Worm (Caenorhabditis elegans): ENCODE measurements around the gene flh-1.

DNA sequence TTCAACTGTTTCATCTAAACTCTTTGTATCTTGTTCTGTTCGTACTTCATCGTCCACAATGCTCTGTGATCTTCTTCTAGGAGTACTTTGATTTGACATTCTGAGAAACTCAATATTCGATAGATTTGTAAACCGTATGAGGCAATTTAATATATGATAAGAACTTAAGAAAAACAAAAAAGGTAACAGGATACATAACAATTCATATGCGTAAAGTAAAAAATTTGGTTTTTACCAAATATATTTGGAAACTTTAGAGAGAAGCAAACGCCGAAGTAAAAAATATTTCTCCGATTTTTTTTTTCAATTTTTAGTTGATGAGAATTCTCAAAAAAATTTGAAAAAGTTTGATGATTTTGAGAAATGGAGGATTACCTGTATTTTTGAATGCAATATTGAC lies 2.4 kb upstream of the flh-1 start, which contains the start of gene Y11D7A.19:
- TF ChIP-seq arid-1 (GFP tag; conservative IDR thresholded peaks at IDR 0.05) = no peak
- TF ChIP-seq fos-1 (tag; optimal IDR thresholded peaks at IDR 0.05) = no peak
- TF ChIP-seq zip-11 (GFP tag; IDR thresholded peaks at IDR 0.05) = no peak
- TF ChIP-seq unc-62 (GFP tag; optimal IDR thresholded peaks at IDR 0.05 in 1 of 2) = no peak
- TF ChIP-seq unc-62 (tag; optimal IDR thresholded peaks at IDR 0.05) = no peak

Measured in whole organism, L4 larva.